Fruit fly (Drosophila melanogaster) whole organism, embryonic: Measurements from ENCODE around the gene Hexo1.

Experiments used
- Aef1 ChIP-seq: fragments of 200-800 bp; sonication (Bioruptor generic); IDR thresholded peaks from 3 replicates; pipeline ENCODE4 v1.3.6; 2022; ENCODE audit warnings: missing biosample characterization, missing genetic modification characterization
- Blimp-1 ChIP-seq: fragments of 200-800 bp; sonication (Bioruptor generic); optimal IDR thresholded peaks from 3 replicates; lab custom pipeline; 2018; ENCODE audit warnings: missing biosample characterization, missing genetic modification characterization, mild to moderate bottlenecking, moderate library complexity, missing genetic modification reagents
- CG12155 ChIP-seq: fragments of 200-800 bp; sonication (Bioruptor generic); optimal IDR thresholded peaks from 3 replicates; lab custom pipeline; 2016; ENCODE audit warnings: missing biosample characterization, missing genetic modification characterization
- CG12942 ChIP-seq: fragments of 200-800 bp; sonication (Bioruptor generic); optimal IDR thresholded peaks from 3 replicates; lab custom pipeline; 2016; ENCODE audit warnings: missing biosample characterization, missing genetic modification characterization
- CG15514 ChIP-seq: fragments of 200-800 bp; sonication (Bioruptor generic); optimal IDR thresholded peaks from 3 replicates; lab custom pipeline; 2017; ENCODE audit warnings: missing biosample characterization, missing genetic modification characterization, mild to moderate bottlenecking, moderate library complexity, missing genetic modification reagents
- CG17361 ChIP-seq: fragments of 200-800 bp; sonication (Bioruptor generic); IDR thresholded peaks from 3 replicates; pipeline ENCODE4 v1.3.6; 2022; ENCODE audit warnings: missing biosample characterization, missing genetic modification characterization
- CG17829 ChIP-seq: fragments of 200-800 bp; optimal IDR thresholded peaks from 2 replicates; lab custom pipeline; 2019; ENCODE audit warnings: missing biosample characterization, mild to moderate bottlenecking, missing genetic modification characterization, moderate library complexity
- CG18764 ChIP-seq: fragments of 200-800 bp; sonication (Bioruptor generic); optimal IDR thresholded peaks from 3 replicates; lab custom pipeline; 2016; ENCODE audit warnings: missing biosample characterization, missing genetic modification characterization
- CG2116 ChIP-seq: fragments of 200-800 bp; sonication (Bioruptor generic); optimal IDR thresholded peaks from 3 replicates; lab custom pipeline; 2018; ENCODE audit warnings: missing biosample characterization, mild to moderate bottlenecking, missing genetic modification characterization
- CG2875 ChIP-seq: fragments of 200-800 bp; sonication (Bioruptor generic); optimal IDR thresholded peaks from 2 replicates; lab custom pipeline; 2017; ENCODE audit warnings: missing biosample characterization, mild to moderate bottlenecking, missing genetic modification characterization, missing genetic modification reagents
- CG32767 ChIP-seq: fragments of 200-800 bp; sonication (Bioruptor generic); IDR thresholded peaks from 2 replicates; pipeline ENCODE4 v1.3.6; 2022; ENCODE audit warnings: missing biosample characterization, missing genetic modification characterization
- CG3838 ChIP-seq: fragments of 200-800 bp; sonication (Bioruptor generic); optimal IDR thresholded peaks from 3 replicates; lab custom pipeline; 2016; ENCODE audit warnings: missing biosample characterization, missing genetic modification characterization
- CG3995 ChIP-seq: fragments of 200-800 bp; sonication (Bioruptor generic); optimal IDR thresholded peaks from 3 replicates; lab custom pipeline; 2016; ENCODE audit warnings: missing biosample characterization, missing genetic modification characterization
- CG4617 ChIP-seq: fragments of 200-800 bp; sonication (Bioruptor generic); optimal IDR thresholded peaks from 3 replicates; lab custom pipeline; 2016; ENCODE audit warnings: missing biosample characterization, missing genetic modification characterization, borderline replicate concordance
- CG6272 ChIP-seq: fragments of 200-800 bp; sonication (Bioruptor generic); IDR thresholded peaks from 2 replicates; pipeline ENCODE4 v1.3.6; 2022; ENCODE audit warnings: missing biosample characterization, missing genetic modification characterization
- CG8290 ChIP-seq, 3 experiments: fragments of 200-800 bp; sonication (Bioruptor generic); optimal IDR thresholded peaks; 2 replicates each; lab custom pipeline; 2016 to 2019; ENCODE audit warnings: missing biosample characterization in 3 of 3, missing genetic modification characterization in 3 of 3, mild to moderate bottlenecking in 2 of 3, moderate library complexity in 1 of 3
- CG9437 ChIP-seq: fragments of 200-800 bp; sonication (Bioruptor generic); optimal IDR thresholded peaks from 2 replicates; lab custom pipeline; 2018; ENCODE audit warnings: missing biosample characterization, mild to moderate bottlenecking, missing genetic modification characterization
- D ChIP-seq, 2 experiments: fragments of 200-800 bp in 1 of 2; fragments of >200 bp in 1 of 2; sonication (Bioruptor generic) in 1 of 2; optimal IDR thresholded peaks; 2 replicates in 1 of 2; 3 replicates in 1 of 2; lab custom pipeline; 2017; ENCODE audit warnings: mild to moderate bottlenecking in 1 of 2, missing biosample characterization in 1 of 2, missing genetic modification characterization in 1 of 2, missing genetic modification reagents in 1 of 2
- E2f2 ChIP-seq: fragments of 200-800 bp; sonication (Bioruptor generic); IDR thresholded peaks from 2 replicates; pipeline ENCODE4 v1.3.6; 2022; ENCODE audit warnings: missing biosample characterization, missing genetic modification characterization
- Fer3 ChIP-seq: fragments of 200-800 bp; sonication (Bioruptor generic); optimal IDR thresholded peaks from 2 replicates; lab custom pipeline; 2018; ENCODE audit warnings: missing biosample characterization, mild to moderate bottlenecking, missing genetic modification characterization, moderate library complexity
- Gsc ChIP-seq: fragments of 200-800 bp; sonication (Bioruptor generic); IDR thresholded peaks from 2 replicates; pipeline ENCODE4 v1.3.6; 2022; ENCODE audit warnings: missing biosample characterization, missing genetic modification characterization
- Hand ChIP-seq: fragments of 200-800 bp; sonication (Bioruptor generic); optimal IDR thresholded peaks from 2 replicates; lab custom pipeline; 2017; ENCODE audit warnings: mild to moderate bottlenecking, missing biosample characterization, missing genetic modification reagents, missing genetic modification characterization
- Jarid2 ChIP-seq: fragments of 200-800 bp; sonication (Bioruptor generic); optimal IDR thresholded peaks from 3 replicates; lab custom pipeline; 2017; ENCODE audit warnings: mild to moderate bottlenecking, missing biosample characterization, missing genetic modification reagents, missing genetic modification characterization
- Optix ChIP-seq: fragments of 200-800 bp; sonication (Bioruptor generic); IDR thresholded peaks from 3 replicates; pipeline ENCODE4 v1.3.6; 2022; ENCODE audit warnings: missing biosample characterization, missing genetic modification characterization
- PHDP ChIP-seq: fragments of 200-800 bp; sonication (Bioruptor generic); optimal IDR thresholded peaks from 3 replicates; lab custom pipeline; 2018; ENCODE audit warnings: missing biosample characterization, mild to moderate bottlenecking, missing genetic modification characterization, moderate library complexity
- Six4 ChIP-seq: fragments of 200-800 bp; sonication (Bioruptor generic); optimal IDR thresholded peaks from 2 replicates; lab custom pipeline; 2016; ENCODE audit warnings: missing biosample characterization, missing genetic modification characterization
- Vsx1 ChIP-seq: fragments of 200-800 bp; sonication (Bioruptor generic); optimal IDR thresholded peaks from 2 replicates; lab custom pipeline; 2017; ENCODE audit warnings: missing biosample characterization, mild to moderate bottlenecking, missing genetic modification characterization, missing genetic modification reagents
- ac ChIP-seq: fragments of 200-800 bp; sonication (Bioruptor generic); optimal IDR thresholded peaks from 3 replicates; lab custom pipeline; 2017; ENCODE audit warnings: missing biosample characterization, mild to moderate bottlenecking, missing genetic modification characterization
- al ChIP-seq: fragments of 200-800 bp; sonication (Bioruptor generic); IDR thresholded peaks from 2 replicates; pipeline ENCODE4 v1.3.6; 2022; ENCODE audit warnings: missing biosample characterization, missing genetic modification characterization
- ash1 ChIP-seq: fragments of 200-800 bp; sonication (Bioruptor generic); optimal IDR thresholded peaks from 2 replicates; lab custom pipeline; 2018; ENCODE audit warnings: missing biosample characterization, mild to moderate bottlenecking, missing genetic modification characterization
- bab2 ChIP-seq: fragments of 200-800 bp; sonication (Bioruptor generic); optimal IDR thresholded peaks from 2 replicates; lab custom pipeline; 2016; ENCODE audit warnings: missing biosample characterization, missing genetic modification characterization
- caup ChIP-seq: fragments of 200-800 bp; sonication (Bioruptor generic); optimal IDR thresholded peaks from 3 replicates; lab custom pipeline; 2017; ENCODE audit warnings: missing biosample characterization, mild to moderate bottlenecking, missing genetic modification characterization, moderate library complexity; ENCODE audit not compliant: severe bottlenecking
- chinmo ChIP-seq: fragments of 200-800 bp; sonication (Bioruptor generic); IDR thresholded peaks from 4 replicates; pipeline ENCODE4 v1.3.6; 2022; ENCODE audit warnings: missing biosample characterization, missing genetic modification characterization; ENCODE audit not compliant: partially characterized antibody
- dysf ChIP-seq: fragments of 200-800 bp; sonication (Bioruptor generic); IDR thresholded peaks from 3 replicates; pipeline ENCODE4 v1.3.6; 2022; ENCODE audit warnings: missing biosample characterization, missing genetic modification characterization
- fd96Cb ChIP-seq: fragments of 200-800 bp; sonication (Bioruptor generic); optimal IDR thresholded peaks from 2 replicates; lab custom pipeline; 2018; ENCODE audit warnings: missing biosample characterization, mild to moderate bottlenecking, missing genetic modification characterization, moderate library complexity
- ftz-f1 ChIP-seq: fragments of 200-800 bp; sonication (Bioruptor generic); optimal IDR thresholded peaks from 2 replicates; lab custom pipeline; 2016; ENCODE audit warnings: missing biosample characterization, missing genetic modification characterization
- hth ChIP-seq: fragments of >200 bp; optimal IDR thresholded peaks from 2 replicates; lab custom pipeline; 2017; ENCODE audit warnings: inconsistent platforms
- ken ChIP-seq: fragments of 200-800 bp; sonication (Bioruptor generic); IDR thresholded peaks from 3 replicates; pipeline ENCODE4 v1.3.6; 2022; ENCODE audit warnings: missing biosample characterization, missing genetic modification characterization
- knrl ChIP-seq: fragments of 200-800 bp; sonication (Bioruptor generic); IDR thresholded peaks from 3 replicates; pipeline ENCODE4 v1.3.6; 2022; ENCODE audit warnings: missing biosample characterization, missing genetic modification characterization; ENCODE audit not compliant: partially characterized antibody
- nau ChIP-seq: fragments of 200-800 bp; sonication (Bioruptor generic); optimal IDR thresholded peaks from 3 replicates; lab custom pipeline; 2017; ENCODE audit warnings: missing biosample characterization, mild to moderate bottlenecking, missing genetic modification characterization, missing genetic modification reagents
- nmo ChIP-seq: fragments of 200-800 bp; sonication (Bioruptor generic); optimal IDR thresholded peaks from 2 replicates; lab custom pipeline; 2018; ENCODE audit warnings: missing biosample characterization, mild to moderate bottlenecking, missing genetic modification characterization, moderate library complexity
- pan ChIP-seq, 4 experiments: fragments of >200 bp in 3 of 4; fragments of 200-800 bp in 1 of 4; sonication (Bioruptor generic) in 1 of 4; optimal IDR thresholded peaks in 3 of 4; IDR thresholded peaks in 1 of 4; 2 replicates each; pipeline versions ENCODE4 v1.3.6 to Lab custom; 2017 to 2022; ENCODE audit warnings: missing biosample characterization in 2 of 4, missing genetic modification characterization in 2 of 4, mixed read lengths in 1 of 4
- psq ChIP-seq: fragments of 200-800 bp; sonication (Bioruptor generic); optimal IDR thresholded peaks from 2 replicates; lab custom pipeline; 2017; ENCODE audit warnings: missing biosample characterization, missing genetic modification characterization
- repo ChIP-seq: fragments of 200-800 bp; sonication (Bioruptor generic); optimal IDR thresholded peaks from 2 replicates; lab custom pipeline; 2016; ENCODE audit warnings: missing biosample characterization, missing genetic modification characterization
- sens-2 ChIP-seq: fragments of 200-800 bp; sonication (Bioruptor generic); IDR thresholded peaks from 2 replicates; pipeline ENCODE4 v1.3.6; 2022; ENCODE audit warnings: missing biosample characterization, missing genetic modification characterization
- tap ChIP-seq: fragments of 200-800 bp; optimal IDR thresholded peaks from 3 replicates; lab custom pipeline; 2019; ENCODE audit warnings: missing biosample characterization, mild to moderate bottlenecking, missing genetic modification characterization, moderate library complexity
- tio ChIP-seq: fragments of 200-800 bp; sonication (Bioruptor generic); optimal IDR thresholded peaks from 2 replicates; lab custom pipeline; 2017; ENCODE audit warnings: missing biosample characterization, missing genetic modification characterization, inconsistent platforms
- toy ChIP-seq: fragments of 200-800 bp; sonication (Bioruptor generic); IDR thresholded peaks from 2 replicates; pipeline ENCODE4 v1.3.6; 2022; ENCODE audit warnings: missing biosample characterization, missing genetic modification characterization
- zfh2 ChIP-seq: fragments of 200-800 bp; sonication (Bioruptor generic); optimal IDR thresholded peaks from 2 replicates; lab custom pipeline; 2016; ENCODE audit warnings: missing biosample characterization, missing genetic modification characterization

Gene Hexo1

dm6 chr3L:4269920-4270319, 18.5 kb upstream of the Hexo1 start (continued):
- TF ChIP-seq psq (GFP tag; lab: Kevin White, UChicago) (no peak), hth (lab: Kevin White, UChicago) (no peak), tap (peak; percentile 81), tio (peak; percentile 27), toy (GFP tag; lab: Robert Waterston, UW) (no peak), al (GFP tag; lab: Robert Waterston, UW) (0 out of 2 replicates have a peak, but pooled peaks have one; percentile 32), Optix (GFP tag; lab: Robert Waterston, UW) (no peak; the same call in 2 of the 3 replicates), Blimp-1 (GFP tag; lab: Kevin White, UChicago) (peak; percentile 74), Fer3 (tag; lab: Kevin White, UChicago) (peak; percentile 70), Hand (GFP tag; lab: Kevin White, UChicago) (peak; percentile 35), ken (GFP tag; lab: Robert Waterston, UW) (no peak), zfh2 (GFP tag; lab: Kevin White, UChicago) (no peak), CG2875 (GFP tag; lab: Kevin White, UChicago) (peak; percentile 16), ftz-f1 (GFP tag; lab: Kevin White, UChicago) (no peak), CG32767 (GFP tag; lab: Robert Waterston, UW) (peak; percentile 75; the same call in 1 of the 2 replicates), Gsc (GFP tag; lab: Robert Waterston, UW) (no peak), fd96Cb (tag; lab: Kevin White, UChicago) (peak; percentile 72), nmo (GFP tag; lab: Kevin White, UChicago) (peak; percentile 81), Six4 (GFP tag; lab: Kevin White, UChicago) (peak; percentile 40), D (optimal IDR thresholded peaks at IDR 0.05; lab: Kevin White, UChicago) (no peak), D (GFP tag; optimal IDR thresholded peaks at IDR 0.05; lab: Kevin White, UChicago) (peak; percentile 71), Jarid2 (GFP tag; lab: Kevin White, UChicago) (peak; percentile 6), CG18764 (peak; percentile 36), pan (optimal IDR thresholded peaks at IDR 0.05; lab: Kevin White, UChicago) (no peak), pan (GFP tag; optimal IDR thresholded peaks at IDR 0.05 in 1 of 2, IDR thresholded peaks at IDR 0.05 in 1 of 2) (peak in 1 of 2 experiments; percentile 69), CG3995 (GFP tag; lab: Kevin White, UChicago) (peak; percentile 25), Vsx1 (GFP tag; lab: Kevin White, UChicago) (peak; percentile 43), CG9437 (GFP tag; lab: Kevin White, UChicago) (peak; percentile 52), CG6272 (GFP tag; lab: Robert Waterston, UW) (no peak), knrl (GFP tag; lab: Robert Waterston, UW) (no peak), CG8290 (GFP tag; optimal IDR thresholded peaks at IDR 0.05; lab: Kevin White, UChicago) (peak; percentile 11), CG8290 (tag; optimal IDR thresholded peaks at IDR 0.05; lab: Kevin White, UChicago) (no peak), CG4617 (no peak), CG3838 (no peak), CG12942 (GFP tag; lab: Kevin White, UChicago) (peak; percentile 16), CG17829 (tag; lab: Kevin White, UChicago) (peak; percentile 81), CG17361 (GFP tag; lab: Robert Waterston, UW) (peak; percentile 86), nau (GFP tag; lab: Kevin White, UChicago) (no peak), E2f2 (GFP tag; lab: Robert Waterston, UW) (peak; percentile 59), bab2 (no peak), ac (GFP tag; lab: Kevin White, UChicago) (no peak), sens-2 (no peak), ash1 (GFP tag; lab: Kevin White, UChicago) (no peak), CG2116 (peak; percentile 17), dysf (GFP tag; lab: Robert Waterston, UW) (peak; percentile 80), chinmo (GFP tag; lab: Robert Waterston, UW) (no peak), CG12155 (GFP tag; lab: Kevin White, UChicago) (no peak), PHDP (tag; lab: Kevin White, UChicago) (peak; percentile 83), caup (GFP tag; lab: Kevin White, UChicago) (peak; percentile 53), CG15514 (peak; percentile 20), Aef1 (peak; percentile 35; the same call in 1 of the 3 replicates), repo (GFP tag; lab: Kevin White, UChicago) (no peak)
